Worm (Caenorhabditis elegans) whole organism, L1 larva: ENCODE data around the gene Y37H2C.4.

Experiments
- ceh-82 ChIP-seq, 3 experiments: fragments of 150-350 bp in 1 of 3; sonication (generic microtip) in 2 of 3; optimal IDR thresholded peaks; 2 replicates each; lab custom pipeline; 2014 to 2017; ENCODE audit warnings: missing biosample characterization in 3 of 3, missing genetic modification characterization in 3 of 3
- ces-1 ChIP-seq: fragments of 150-350 bp; optimal IDR thresholded peaks from 2 replicates; lab custom pipeline; 2014; ENCODE audit warnings: missing biosample characterization, missing genetic modification reagents, missing genetic modification characterization
- fkh-10 ChIP-seq: sonication (generic microtip); optimal IDR thresholded peaks from 2 replicates; lab custom pipeline; 2017; ENCODE audit warnings: missing biosample characterization, missing genetic modification reagents, missing genetic modification characterization
- lin-15B ChIP-seq: fragments of 150-350 bp; sonication (generic microtip); optimal IDR thresholded peaks from 3 replicates; lab custom pipeline; 2014; ENCODE audit warnings: missing biosample characterization, missing genetic modification characterization
- nhr-85 ChIP-seq: sonication (generic microtip); peaks from one replicate; lab custom pipeline; 2016; ENCODE audit warnings: missing genetic modification characterization, inconsistent platforms, missing compliant biosample characterization
- skn-1 ChIP-seq: fragments of 150-350 bp; optimal IDR thresholded peaks from 2 replicates; lab custom pipeline; 2014; ENCODE audit warnings: missing biosample characterization, missing genetic modification characterization
- unc-130 ChIP-seq: fragments of 150-350 bp; optimal IDR thresholded peaks from 2 replicates; lab custom pipeline; 2017; ENCODE audit warnings: missing biosample characterization, missing genetic modification characterization, inconsistent platforms

DNA sequence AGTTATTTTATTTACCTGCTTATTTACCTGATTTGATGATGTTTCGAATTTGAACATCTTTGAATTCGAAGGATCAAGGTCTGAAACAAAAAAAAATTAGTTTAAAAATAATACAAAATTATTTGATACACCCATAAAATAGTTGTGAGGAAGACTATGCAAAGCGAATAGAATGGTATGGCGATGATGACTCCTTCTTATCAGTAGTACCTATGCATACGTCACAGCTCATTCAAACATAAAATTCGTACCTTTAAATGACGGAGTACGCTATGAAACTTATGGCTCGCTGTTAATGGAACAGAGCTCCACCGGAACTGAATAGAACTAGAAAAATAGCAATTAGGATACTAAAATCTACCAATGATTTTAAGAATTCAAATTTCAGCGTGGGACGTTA lies 18.3 kb upstream of the Y37H2C.4 start, which contains the start of gene R10E8.1:
- TF ChIP-seq ces-1 (GFP tag; lab: Kevin White, UChicago) (no peak), fkh-10 (GFP tag; lab: Kevin White, UChicago) (no peak), ceh-82 (tag; optimal IDR thresholded peaks at IDR 0.05; lab: Kevin White, UChicago) (no peak), nhr-85 (tag; lab: Kevin White, UChicago) (no peak), unc-130 (tag; lab: Kevin White, UChicago) (no peak), skn-1 (tag; lab: Kevin White, UChicago) (no peak), lin-15B (tag; lab: Kevin White, UChicago) (no peak)
